Fruit fly (Drosophila melanogaster): ENCODE measurements around the gene Cand1.

The Cand1 gene

dm6 chr2L:10314327-10315210 lies 47.9 kb downstream of the Cand1 start, which contains the start of the genes Usp14 and CG4972:
Usp14 (minus strand) TSS chr2L:10314396.
CG4972 (plus strand) TSS chr2L:10314792.
- peak; percentile 37 for TF ChIP-seq CG1620 (GFP tag; optimal IDR thresholded peaks at IDR 0.05)
- peak; percentile 5 for TF ChIP-seq tj (GFP tag; optimal IDR thresholded peaks at IDR 0.05)
- no peak for TF ChIP-seq cnc (optimal IDR thresholded peaks at IDR 0.05)
- peak; percentile 74 for TF ChIP-seq kay (GFP tag; ENCODE audit: borderline replicate concordance)
- no peak for TF ChIP-seq CG14711 (tag; optimal IDR thresholded peaks at IDR 0.05)
- no peak for TF ChIP-seq ovo (GFP tag; optimal IDR thresholded peaks at IDR 0.05)
- TF ChIP-seq CG11617 (GFP tag; optimal IDR thresholded peaks at IDR 0.05) = peak; percentile 19

- TF ChIP-seq bab1 (GFP tag; optimal IDR thresholded peaks at IDR 0.05) (peak; percentile 32), pad (GFP tag; optimal IDR thresholded peaks at IDR 0.05) (no peak), CG33017 (tag; optimal IDR thresholded peaks at IDR 0.05) (no peak), CG7101 (tag; optimal IDR thresholded peaks at IDR 0.05) (no peak), Mnt (GFP tag; optimal IDR thresholded peaks at IDR 0.05) (peak; percentile 39), CG11617 (GFP tag; optimal IDR thresholded peaks at IDR 0.05) (no peak)
Observed at dm6 chr2L:10311822-10312221, 50.7 kb downstream of the Cand1 start.

- TF ChIP-seq toe (GFP tag; optimal IDR thresholded peaks at IDR 0.05) (no peak), CG11617 (GFP tag; optimal IDR thresholded peaks at IDR 0.05) (no peak), cic (GFP tag; optimal IDR thresholded peaks at IDR 0.05) (peak; percentile 3), CG7101 (tag; optimal IDR thresholded peaks at IDR 0.05) (no peak), cnc (optimal IDR thresholded peaks at IDR 0.05) (no peak), CG5204 (GFP tag; optimal IDR thresholded peaks at IDR 0.05) (no peak), Hr96 (GFP tag; optimal IDR thresholded peaks at IDR 0.05) (no peak)
Observed at dm6 chr2L:10310614-10311382, 51.7 kb downstream of the Cand1 start, which contains the start of gene Cdk5alpha. Cdk5alpha (minus strand) TSS chr2L:10310956.
